Fruit fly (Drosophila melanogaster) whole organism: ENCODE measurements around the gene CG12219.

Experiments used
- CG8478 ChIP-seq: fragments of >200 bp; optimal IDR thresholded peaks from 2 replicates; lab custom pipeline; 2018; ENCODE audit warnings: inconsistent platforms
- Dll ChIP-seq: fragments of >200 bp; optimal IDR thresholded peaks from 2 replicates; lab custom pipeline; 2017
- EcR ChIP-seq, 2 experiments: fragments of >200 bp; optimal IDR thresholded peaks; 2 replicates each; lab custom pipeline; 2017; ENCODE audit warnings: missing biosample characterization in 2 of 2, missing genetic modification characterization in 2 of 2, missing genetic modification reagents in 2 of 2
- pan ChIP-seq: fragments of >200 bp; optimal IDR thresholded peaks from 2 replicates; lab custom pipeline; 2017
- psq ChIP-seq: fragments of >200 bp; optimal IDR thresholded peaks from 2 replicates; lab custom pipeline; 2017
- usp ChIP-seq: fragments of >200 bp; optimal IDR thresholded peaks from 2 replicates; lab custom pipeline; 2017; ENCODE audit warnings: missing biosample characterization, missing genetic modification characterization, mixed read lengths

- no peak for TF ChIP-seq Dll (lab: Kevin White, UChicago)
- no peak for TF ChIP-seq psq
- TF ChIP-seq pan = no peak
- TF ChIP-seq EcR (GFP tag; optimal IDR thresholded peaks at IDR 0.05; lab: Kevin White, UChicago) = no peak
- TF ChIP-seq CG8478 = no peak
- TF ChIP-seq usp (GFP tag; lab: Kevin White, UChicago) = no peak
These were observed 45.9 kb upstream of the CG12219 start, which contains the start of gene CG3847 for dm6 chrX:6346926-6347367.
